Fruit fly (Drosophila melanogaster): ENCODE measurements around the gene Rsod.

Rsod gene

dm6 chr3R:30208766-30209484 is 37.9 kb upstream of the Rsod start, which contains the start of gene RpS7 (continued):
- TF ChIP-seq CG30431 (GFP tag; optimal IDR thresholded peaks at IDR 0.05) (peak; percentile 30), C15 (GFP tag; IDR thresholded peaks at IDR 0.05) (peak; percentile 53; the same call in 1 of the 3 replicates), nom (GFP tag; optimal IDR thresholded peaks at IDR 0.05) (peak; percentile 90), CG12659 (GFP tag; optimal IDR thresholded peaks at IDR 0.05) (peak; percentile 70), amos (GFP tag; IDR thresholded peaks at IDR 0.05; ENCODE audit: partially characterized antibody) (peak; percentile 96), CG10462 (GFP tag; optimal IDR thresholded peaks at IDR 0.05) (peak; percentile 15), CG13424 (tag; optimal IDR thresholded peaks at IDR 0.05) (peak; percentile 20), psq (GFP tag; optimal IDR thresholded peaks at IDR 0.05) (no peak), CG11398 (GFP tag; optimal IDR thresholded peaks at IDR 0.05) (peak; percentile 41), Oli (tag; optimal IDR thresholded peaks at IDR 0.05) (peak; percentile 46), CG34224 (GFP tag; IDR thresholded peaks at IDR 0.05; ENCODE audit: partially characterized antibody) (peak; percentile 97), kni (GFP tag; optimal IDR thresholded peaks at IDR 0.05) (peak; percentile 82), Neu2 (GFP tag; optimal IDR thresholded peaks at IDR 0.05; ENCODE audit: borderline replicate concordance) (no peak), CG33213 (GFP tag; optimal IDR thresholded peaks at IDR 0.05) (peak; percentile 64), CG15011 (GFP tag; optimal IDR thresholded peaks at IDR 0.05) (peak; percentile 35), TFAM (GFP tag; optimal IDR thresholded peaks at IDR 0.05) (peak; percentile 20), tgo (GFP tag; IDR thresholded peaks at IDR 0.05) (peak; percentile 66), CG11695 (GFP tag; IDR thresholded peaks at IDR 0.05) (peak; percentile 79), aop (GFP tag; IDR thresholded peaks at IDR 0.05) (no peak), h (optimal IDR thresholded peaks at IDR 0.05) (no peak), wek (GFP tag; optimal IDR thresholded peaks at IDR 0.05) (peak; percentile 88), chinmo (GFP tag; IDR thresholded peaks at IDR 0.05; ENCODE audit: partially characterized antibody) (peak; percentile 93; the same call in 2 of the 4 replicates), Poxn (GFP tag; IDR thresholded peaks at IDR 0.05) (peak; percentile 21; the same call in 1 of the 2 replicates), ase (GFP tag; IDR thresholded peaks at IDR 0.05) (peak; percentile 83), CG8765 (GFP tag; IDR thresholded peaks at IDR 0.05) (peak; percentile 50; the same call in 1 of the 2 replicates), grau (tag; optimal IDR thresholded peaks at IDR 0.05) (peak; percentile 52), CG10366 (GFP tag; IDR thresholded peaks at IDR 0.05) (peak; percentile 73), CG3726 (GFP tag; IDR thresholded peaks at IDR 0.05) (peak; percentile 76), CG6765 (GFP tag; optimal IDR thresholded peaks at IDR 0.05) (peak; percentile 93), CG14667 (GFP tag; IDR thresholded peaks at IDR 0.05) (no peak), Ptx1 (GFP tag; IDR thresholded peaks at IDR 0.05) (peak; percentile 56), Nf-YC (tag; optimal IDR thresholded peaks at IDR 0.05) (peak; percentile 78), CG17612 (GFP tag; IDR thresholded peaks at IDR 0.05) (no peak), org-1 (GFP tag; optimal IDR thresholded peaks at IDR 0.05) (peak; percentile 65), CG12769 (tag; optimal IDR thresholded peaks at IDR 0.05) (peak; percentile 38), MBD-R2 (GFP tag; IDR thresholded peaks at IDR 0.05) (peak; percentile 25; the same call in 1 of the 2 replicates), gsb (GFP tag; IDR thresholded peaks at IDR 0.05) (peak; percentile 71), Med (GFP tag) (peak; percentile 96), croc (GFP tag; conservative IDR thresholded peaks at IDR 0.05) (peak; percentile 62; the same call in 2 of the 3 replicates), HLH4C (GFP tag; IDR thresholded peaks at IDR 0.05; ENCODE audit: partially characterized antibody) (peak; percentile 96), cwo (GFP tag; optimal IDR thresholded peaks at IDR 0.05) (peak; percentile 32), mam (GFP tag; optimal IDR thresholded peaks at IDR 0.05) (peak; percentile 25), sqz (GFP tag; optimal IDR thresholded peaks at IDR 0.05) (peak; percentile 71), p53 (GFP tag; optimal IDR thresholded peaks at IDR 0.05) (no peak), zf30C (GFP tag; optimal IDR thresholded peaks at IDR 0.05) (no peak), CG11560 (tag; IDR thresholded peaks at IDR 0.05) (peak; percentile 49; the same call in 1 of the 3 replicates), CG13775 (GFP tag; optimal IDR thresholded peaks at IDR 0.05) (peak; percentile 86), ATbp (GFP tag; optimal IDR thresholded peaks at IDR 0.05) (peak; percentile 67), BEAF-32 (GFP tag; optimal IDR thresholded peaks at IDR 0.05) (peak; percentile 96)

Data from whole organism, embryonic.